Worm (Caenorhabditis elegans) whole organism, L1 larva: ENCODE data around the gene C45G9.15.

Experiments
- F16B12.6 ChIP-seq: fragments of 150-350 bp; optimal IDR thresholded peaks from 2 replicates; lab custom pipeline; 2014; ENCODE audit warnings: missing biosample characterization, missing genetic modification characterization
- ceh-63 ChIP-seq: fragments of 200-800 bp; sonication (Bioruptor generic); optimal IDR thresholded peaks from 2 replicates; lab custom pipeline; 2018; ENCODE audit warnings: mild to moderate bottlenecking, missing genetic modification characterization, missing compliant biosample characterization
- dpl-1 ChIP-seq, 3 experiments: fragments of 150-350 bp in 2 of 3; sonication (generic microtip) in 1 of 3; optimal IDR thresholded peaks; 2 replicates each; lab custom pipeline; 2014 to 2017; ENCODE audit warnings: missing biosample characterization in 3 of 3, missing genetic modification characterization in 3 of 3, missing genetic modification reagents in 3 of 3
- egl-27 ChIP-seq, 2 experiments: fragments of 150-350 bp in 1 of 2; sonication (generic microtip); optimal IDR thresholded peaks; 3 replicates each; lab custom pipeline; 2017 to 2018; ENCODE audit warnings: missing biosample characterization in 2 of 2, missing genetic modification characterization in 2 of 2, missing genetic modification reagents in 2 of 2
- fkh-10 ChIP-seq: sonication (generic microtip); optimal IDR thresholded peaks from 2 replicates; lab custom pipeline; 2017; ENCODE audit warnings: missing biosample characterization, missing genetic modification reagents, missing genetic modification characterization
- lin-13 ChIP-seq: fragments of 150-350 bp; optimal IDR thresholded peaks from 2 replicates; lab custom pipeline; 2014; ENCODE audit warnings: missing biosample characterization, missing genetic modification reagents, missing genetic modification characterization
- lir-3 ChIP-seq: sonication (generic microtip); optimal IDR thresholded peaks from 2 replicates; lab custom pipeline; 2016; ENCODE audit warnings: mild to moderate bottlenecking, missing genetic modification characterization, moderate library complexity, missing compliant biosample characterization; ENCODE audit not compliant: poor library complexity
- lsy-2 ChIP-seq, 2 experiments: fragments of 150-350 bp; optimal IDR thresholded peaks; 2 replicates each; lab custom pipeline; 2014; ENCODE audit warnings: missing biosample characterization in 2 of 2, missing genetic modification characterization in 2 of 2
- nhr-77 ChIP-seq: fragments of 150-350 bp; optimal IDR thresholded peaks from 2 replicates; lab custom pipeline; 2014; ENCODE audit warnings: missing biosample characterization, missing genetic modification characterization
- nhr-85 ChIP-seq: sonication (generic microtip); peaks from one replicate; lab custom pipeline; 2016; ENCODE audit warnings: missing genetic modification characterization, inconsistent platforms, missing compliant biosample characterization
- rnt-1 ChIP-seq: sonication (generic microtip); optimal IDR thresholded peaks from 2 replicates; lab custom pipeline; 2016; ENCODE audit warnings: mild to moderate bottlenecking, missing genetic modification characterization, moderate library complexity, missing compliant biosample characterization
- ztf-4 ChIP-seq: fragments of 150-350 bp; optimal IDR thresholded peaks from 2 replicates; lab custom pipeline; 2014; ENCODE audit warnings: missing biosample characterization, missing genetic modification characterization

ce11 chrIII:5010723-5011122 lies 41.1 kb downstream of the C45G9.15 start:
- TF ChIP-seq egl-27 (tag; optimal IDR thresholded peaks at IDR 0.05; lab: Kevin White, UChicago) (no peak), F16B12.6 (tag; lab: Kevin White, UChicago) (no peak), fkh-10 (GFP tag; lab: Kevin White, UChicago) (no peak), ceh-63 (no peak), nhr-77 (tag; lab: Kevin White, UChicago) (no peak), lsy-2 (tag; optimal IDR thresholded peaks at IDR 0.05; lab: Kevin White, UChicago) (no peak), rnt-1 (tag; lab: Kevin White, UChicago) (no peak), dpl-1 (GFP tag; optimal IDR thresholded peaks at IDR 0.05; lab: Kevin White, UChicago) (no peak), lir-3 (tag; lab: Kevin White, UChicago) (no peak), ztf-4 (tag; lab: Kevin White, UChicago) (no peak), lin-13 (GFP tag; lab: Kevin White, UChicago) (no peak), nhr-85 (tag; lab: Kevin White, UChicago) (no peak)
